Worm (Caenorhabditis elegans): ENCODE measurements around the gene ZK1127.5.

ZK1127.5 gene

ce11 chrII:7024897-7025852 is 25.3 kb upstream of the ZK1127.5 start, which contains the start of gene znf-598:
TSS of gene znf-598 (plus strand) at chrII:7025802.
- TF ChIP-seq ceh-63 (GFP tag; optimal IDR thresholded peaks at IDR 0.05) (no peak), lin-15B (tag; optimal IDR thresholded peaks at IDR 0.05) (peak; percentile 60), efl-3 (GFP tag; optimal IDR thresholded peaks at IDR 0.05) (no peak), efl-1 (optimal IDR thresholded peaks at IDR 0.05) (peak; percentile 37 to 43), efl-1 (GFP tag; optimal IDR thresholded peaks at IDR 0.05 in 1 of 2) (peak; percentile 28 to 78), C16A3.4 (tag; optimal IDR thresholded peaks at IDR 0.05) (peak; percentile 21), Y116A8C.19 (tag; optimal IDR thresholded peaks at IDR 0.05; ENCODE audit: borderline replicate concordance) (no peak), tlp-1 (tag; optimal IDR thresholded peaks at IDR 0.05) (no peak), F16B12.6 (tag; optimal IDR thresholded peaks at IDR 0.05) (peak; percentile 17), sup-37 (GFP tag; optimal IDR thresholded peaks at IDR 0.05) (no peak), snpc-4 (tag; optimal IDR thresholded peaks at IDR 0.05) (no peak), nhr-12 (tag; optimal IDR thresholded peaks at IDR 0.05) (no peak), zip-4 (GFP tag; optimal IDR thresholded peaks at IDR 0.05) (no peak), mef-2 (tag; optimal IDR thresholded peaks at IDR 0.05) (no peak), hlh-4 (tag; optimal IDR thresholded peaks at IDR 0.05) (no peak), blmp-1 (tag; optimal IDR thresholded peaks at IDR 0.05) (peak; percentile 52), fkh-4 (tag; optimal IDR thresholded peaks at IDR 0.05; ENCODE audit: borderline replicate concordance) (no peak), C34B4.2 (tag; optimal IDR thresholded peaks at IDR 0.05) (no peak), pqm-1 (tag; optimal IDR thresholded peaks at IDR 0.05) (no peak), nhr-19 (GFP tag; conservative IDR thresholded peaks at IDR 0.05) (no peak), ces-1 (GFP tag; optimal IDR thresholded peaks at IDR 0.05) (no peak), lin-14 (GFP tag; optimal IDR thresholded peaks at IDR 0.05) (peak; percentile 51), nhr-85 (tag) (peak; percentile 70), pag-3 (tag; optimal IDR thresholded peaks at IDR 0.05; ENCODE audit: borderline replicate concordance, insufficient read depth) (no peak), snu-23 (GFP tag; optimal IDR thresholded peaks at IDR 0.05) (peak; percentile 38), dpl-1 (GFP tag; optimal IDR thresholded peaks at IDR 0.05) (peak; percentile 6 to 48 (median 12)), nhr-47 (tag; optimal IDR thresholded peaks at IDR 0.05) (peak; percentile 10), ceh-88 (GFP tag; IDR thresholded peaks at IDR 0.05) (no peak), fos-1 (tag; optimal IDR thresholded peaks at IDR 0.05) (no peak), sptf-1 (tag; optimal IDR thresholded peaks at IDR 0.05) (no peak), irx-1 (tag; optimal IDR thresholded peaks at IDR 0.05) (no peak), nhr-71 (tag; optimal IDR thresholded peaks at IDR 0.05) (peak; percentile 34), xbp-1 (tag; optimal IDR thresholded peaks at IDR 0.05) (peak; percentile 17), grh-1 (GFP tag; IDR thresholded peaks at IDR 0.05) (no peak), lin-35 (GFP tag; optimal IDR thresholded peaks at IDR 0.05) (peak; percentile 30 to 64), unc-30 (tag; optimal IDR thresholded peaks at IDR 0.05) (no peak), lir-3 (tag; optimal IDR thresholded peaks at IDR 0.05; ENCODE audit: poor library complexity) (no peak), lsy-2 (tag; optimal IDR thresholded peaks at IDR 0.05) (peak; percentile 25 to 80), rnt-1 (tag; optimal IDR thresholded peaks at IDR 0.05) (no peak), mep-1 (tag; optimal IDR thresholded peaks at IDR 0.05) (peak; percentile 44), ztf-11 (tag; optimal IDR thresholded peaks at IDR 0.05) (no peak), nhr-20 (tag; optimal IDR thresholded peaks at IDR 0.05) (peak; percentile 43), nhr-76 (tag; optimal IDR thresholded peaks at IDR 0.05) (no peak), lin-13 (GFP tag; optimal IDR thresholded peaks at IDR 0.05) (no peak), ceh-82 (tag; optimal IDR thresholded peaks at IDR 0.05) (peak in 1 of 3 experiments; percentile 13), unc-86 (tag; optimal IDR thresholded peaks at IDR 0.05) (no peak), egl-13 (tag; optimal IDR thresholded peaks at IDR 0.05) (no peak), isw-1 (GFP tag; IDR thresholded peaks at IDR 0.05) (peak; percentile 2; the same call in 1 of the 2 replicates), fkh-8 (tag; optimal IDR thresholded peaks at IDR 0.05) (no peak), dsc-1 (tag; optimal IDR thresholded peaks at IDR 0.05) (no peak), skn-1 (tag; optimal IDR thresholded peaks at IDR 0.05) (peak; percentile 15)

Measured in whole organism, L1 larva.